Worm (Caenorhabditis elegans) whole organism, young adult: ENCODE results near the gene set-17.

ENCODE experiments used
- C06A6.2 ChIP-seq: fragments of 200-800 bp; sonication (Bioruptor generic); conservative IDR thresholded peaks from 2 replicates; pipeline ENCODE4 v1.3.6; 2022; ENCODE audit warnings: missing genetic modification characterization, missing compliant biosample characterization
- C17E4.6 ChIP-seq: fragments of 200-800 bp; sonication (Bioruptor generic); IDR thresholded peaks from 2 replicates; pipeline ENCODE4 v1.3.6; 2022; ENCODE audit warnings: missing genetic modification reagents, missing genetic modification characterization, missing compliant biosample characterization
- F37B4.10 ChIP-seq: fragments of 200-800 bp; sonication (Bioruptor generic); IDR thresholded peaks from 2 replicates; pipeline ENCODE4 v1.3.6; 2022; ENCODE audit warnings: missing genetic modification characterization, missing compliant biosample characterization
- F52B5.7 ChIP-seq: sonication (generic microtip); optimal IDR thresholded peaks from 2 replicates; lab custom pipeline; 2016; ENCODE audit warnings: mild to moderate bottlenecking, missing genetic modification characterization, missing compliant biosample characterization
- T26A5.8 ChIP-seq: sonication (generic microtip); optimal IDR thresholded peaks from 2 replicates; lab custom pipeline; 2016; ENCODE audit warnings: missing genetic modification characterization, missing compliant biosample characterization
- Y53F4B.3 ChIP-seq: fragments of 200-800 bp; sonication (Bioruptor generic); IDR thresholded peaks from 2 replicates; pipeline ENCODE4 v1.3.6; 2022; ENCODE audit warnings: missing genetic modification reagents, missing genetic modification characterization, missing compliant biosample characterization
- Y56A3A.18 ChIP-seq: fragments of 200-800 bp; sonication (Bioruptor generic); IDR thresholded peaks from 2 replicates; pipeline ENCODE4 v1.3.6; 2022; ENCODE audit warnings: missing genetic modification reagents, missing genetic modification characterization, missing compliant biosample characterization
- Y67H2A.10 ChIP-seq: fragments of 200-800 bp; sonication (Bioruptor generic); conservative IDR thresholded peaks from 2 replicates; pipeline ENCODE4 v1.3.6; 2022; ENCODE audit warnings: missing genetic modification reagents, missing genetic modification characterization, missing compliant biosample characterization
- Y79H2A.3 ChIP-seq: fragments of 200-800 bp; sonication (Bioruptor generic); conservative IDR thresholded peaks from 2 replicates; pipeline ENCODE4 v1.3.6; 2022; ENCODE audit warnings: missing genetic modification reagents, missing genetic modification characterization, missing compliant biosample characterization
- ZK185.1 ChIP-seq: sonication (generic microtip); optimal IDR thresholded peaks from 2 replicates; lab custom pipeline; 2016; ENCODE audit warnings: mild to moderate bottlenecking, missing genetic modification characterization, missing compliant biosample characterization; ENCODE audit not compliant: poor library complexity, severe bottlenecking
- akir-1 ChIP-seq: fragments of 200-800 bp; sonication (Bioruptor generic); optimal IDR thresholded peaks from 2 replicates; lab custom pipeline; 2018; ENCODE audit warnings: mild to moderate bottlenecking, missing genetic modification characterization, moderate library complexity, missing compliant biosample characterization
- attf-3 ChIP-seq: fragments of 200-800 bp; sonication (Bioruptor generic); conservative IDR thresholded peaks from 2 replicates; pipeline ENCODE4 v1.3.6; 2022; ENCODE audit warnings: missing genetic modification reagents, missing genetic modification characterization, missing compliant biosample characterization
- attf-6 ChIP-seq: fragments of 200-800 bp; sonication (Bioruptor generic); IDR thresholded peaks from 2 replicates; pipeline ENCODE4 v1.3.6; 2022; ENCODE audit warnings: missing genetic modification reagents, missing genetic modification characterization, missing compliant biosample characterization
- cebp-1 ChIP-seq, 2 experiments: fragments of 200-800 bp in 1 of 2; sonication (Bioruptor generic) in 1 of 2; sonication (generic microtip) in 1 of 2; IDR thresholded peaks in 1 of 2; optimal IDR thresholded peaks in 1 of 2; 2 replicates each; pipeline versions ENCODE4 v1.3.6 to Lab custom; 2017 to 2022; ENCODE audit warnings: missing compliant biosample characterization in 2 of 2, missing genetic modification characterization in 2 of 2, mild to moderate bottlenecking in 1 of 2, missing genetic modification reagents in 1 of 2, moderate library complexity in 1 of 2
- ceh-58 ChIP-seq: fragments of 200-800 bp; sonication (Bioruptor generic); IDR thresholded peaks from 2 replicates; pipeline ENCODE4 v1.3.6; 2022; ENCODE audit warnings: missing genetic modification characterization, missing compliant biosample characterization
- ceh-91 ChIP-seq: fragments of 200-800 bp; sonication (Bioruptor generic); IDR thresholded peaks from 2 replicates; pipeline ENCODE4 v1.3.6; 2022; ENCODE audit warnings: missing genetic modification reagents, missing genetic modification characterization, missing compliant biosample characterization
- chd-7 ChIP-seq: sonication (generic microtip); optimal IDR thresholded peaks from 2 replicates; lab custom pipeline; 2016; ENCODE audit warnings: mild to moderate bottlenecking, missing genetic modification characterization, moderate library complexity, missing compliant biosample characterization
- egl-18 ChIP-seq: fragments of 200-800 bp; sonication (Bioruptor generic); IDR thresholded peaks from 2 replicates; pipeline ENCODE4 v1.3.6; 2022; ENCODE audit warnings: missing genetic modification reagents, missing genetic modification characterization, missing compliant biosample characterization
- egl-44 ChIP-seq: fragments of 200-800 bp; sonication (Bioruptor generic); IDR thresholded peaks from 2 replicates; pipeline ENCODE4 v1.3.6; 2022; ENCODE audit warnings: missing genetic modification reagents, missing genetic modification characterization, missing compliant biosample characterization
- ekl-4 ChIP-seq: fragments of 200-800 bp; sonication (Bioruptor generic); IDR thresholded peaks from 2 replicates; pipeline ENCODE4 v1.3.6; 2022; ENCODE audit warnings: missing genetic modification reagents, missing genetic modification characterization, missing compliant biosample characterization
- fkh-3 ChIP-seq: sonication (generic microtip); optimal IDR thresholded peaks from 2 replicates; lab custom pipeline; 2016; ENCODE audit warnings: mild to moderate bottlenecking, missing genetic modification characterization, missing compliant biosample characterization
- gei-17 ChIP-seq: fragments of 200-800 bp; sonication (Bioruptor generic); optimal IDR thresholded peaks from 2 replicates; lab custom pipeline; 2018; ENCODE audit warnings: mild to moderate bottlenecking, missing genetic modification characterization, missing compliant biosample characterization
- hmg-1.2 ChIP-seq: fragments of 200-800 bp; sonication (Bioruptor generic); IDR thresholded peaks from 2 replicates; pipeline ENCODE4 v1.3.6; 2022; ENCODE audit warnings: missing genetic modification reagents, missing genetic modification characterization, missing compliant biosample characterization
- hrde-1 ChIP-seq: sonication (generic microtip); optimal IDR thresholded peaks from 2 replicates; lab custom pipeline; 2016; ENCODE audit warnings: missing genetic modification characterization, mild to moderate bottlenecking, missing compliant biosample characterization, moderate library complexity, missing genotype, missing genetic modification reagents, borderline replicate concordance
- hsf-1 ChIP-seq: fragments of 200-800 bp; sonication (Bioruptor generic); IDR thresholded peaks from 2 replicates; pipeline ENCODE4 v1.3.6; 2022; ENCODE audit warnings: missing genetic modification reagents, missing genetic modification characterization, missing compliant biosample characterization
- let-607 ChIP-seq, 2 experiments: fragments of 200-800 bp in 1 of 2; sonication (Bioruptor generic) in 1 of 2; sonication (generic microtip) in 1 of 2; optimal IDR thresholded peaks; 2 replicates each; lab custom pipeline; 2016 to 2018; ENCODE audit warnings: mild to moderate bottlenecking in 2 of 2, missing compliant biosample characterization in 2 of 2, missing genetic modification characterization in 2 of 2, moderate library complexity in 2 of 2, missing genotype in 1 of 2
- lsy-27 ChIP-seq: sonication (generic microtip); optimal IDR thresholded peaks from 2 replicates; lab custom pipeline; 2017; ENCODE audit warnings: missing genetic modification characterization, mild to moderate bottlenecking, missing compliant biosample characterization, antibody characterized with exemption, missing genotype, borderline replicate concordance; ENCODE audit not compliant: insufficient read depth
- madf-3 ChIP-seq: fragments of 200-800 bp; sonication (Bioruptor generic); IDR thresholded peaks from 2 replicates; pipeline ENCODE4 v1.3.6; 2022; ENCODE audit warnings: missing genetic modification reagents, missing genetic modification characterization, missing compliant biosample characterization
- madf-8 ChIP-seq: fragments of 200-800 bp; sonication (Bioruptor generic); conservative IDR thresholded peaks from 2 replicates; pipeline ENCODE4 v1.3.6; 2022; ENCODE audit warnings: missing genetic modification reagents, missing genetic modification characterization, missing compliant biosample characterization
- nhr-120 ChIP-seq: fragments of 200-800 bp; sonication (Bioruptor generic); IDR thresholded peaks from 2 replicates; pipeline ENCODE4 v1.3.6; 2022; ENCODE audit warnings: missing genetic modification characterization, missing compliant biosample characterization
- nhr-179 ChIP-seq: sonication (generic microtip); optimal IDR thresholded peaks from 2 replicates; lab custom pipeline; 2016; ENCODE audit warnings: mild to moderate bottlenecking, missing genetic modification characterization, missing compliant biosample characterization
- pbrm-1 ChIP-seq: fragments of 200-800 bp; sonication (Bioruptor generic); IDR thresholded peaks from 2 replicates; pipeline ENCODE4 v1.3.6; 2022; ENCODE audit warnings: missing genetic modification reagents, missing genetic modification characterization, missing compliant biosample characterization
- pha-4 ChIP-seq: fragments of 150-350 bp; sonication (generic microtip); optimal IDR thresholded peaks from 2 replicates; lab custom pipeline; 2014; ENCODE audit warnings: missing biosample characterization, missing genetic modification reagents, missing genetic modification characterization
- repo-1 ChIP-seq: sonication (generic microtip); optimal IDR thresholded peaks from 2 replicates; lab custom pipeline; 2017; ENCODE audit warnings: mild to moderate bottlenecking, missing genetic modification characterization, missing compliant biosample characterization
- rpc-1 ChIP-seq, 2 experiments: fragments of 150-350 bp in 1 of 2; sonication (generic microtip) in 1 of 2; optimal IDR thresholded peaks; 2 replicates each; lab custom pipeline; 2014 to 2018; ENCODE audit warnings: missing biosample characterization in 1 of 2, missing genetic modification characterization in 1 of 2, missing genetic modification reagents in 1 of 2, missing genotype in 1 of 2
- sdz-38 ChIP-seq: sonication (generic microtip); optimal IDR thresholded peaks from 2 replicates; lab custom pipeline; 2016; ENCODE audit warnings: missing genotype, missing genetic modification characterization, missing compliant biosample characterization
- sea-2 ChIP-seq: fragments of 200-800 bp; sonication (Bioruptor generic); IDR thresholded peaks from 2 replicates; pipeline ENCODE4 v1.3.6; 2022; ENCODE audit warnings: missing genetic modification characterization, missing compliant biosample characterization
- snpc-1.1 ChIP-seq: sonication (generic microtip); optimal IDR thresholded peaks from 2 replicates; lab custom pipeline; 2017; ENCODE audit warnings: missing genetic modification characterization, mild to moderate bottlenecking, missing compliant biosample characterization, antibody characterized with exemption, moderate library complexity, missing genotype, missing genetic modification reagents; ENCODE audit not compliant: insufficient read depth
- snpc-3.4 ChIP-seq: sonication (generic microtip); optimal IDR thresholded peaks from 2 replicates; lab custom pipeline; 2017; ENCODE audit warnings: missing genetic modification characterization, mild to moderate bottlenecking, missing compliant biosample characterization, antibody characterized with exemption, moderate library complexity, missing genotype, missing genetic modification reagents
- snpc-4 ChIP-seq, 5 experiments: fragments of 150-350 bp in 1 of 5; sonication (generic microtip) in 4 of 5; optimal IDR thresholded peaks; 2 replicates each; lab custom pipeline; 2014 to 2018; ENCODE audit warnings: missing genetic modification characterization in 5 of 5, missing biosample characterization in 3 of 5, antibody characterized with exemption in 2 of 5, mild to moderate bottlenecking in 2 of 5, missing compliant biosample characterization in 2 of 5, missing genotype in 2 of 5, moderate library complexity in 2 of 5, missing genetic modification reagents in 1 of 5
- tbx-9 ChIP-seq: sonication (generic microtip); optimal IDR thresholded peaks from 2 replicates; lab custom pipeline; 2016; ENCODE audit warnings: borderline replicate concordance, missing genetic modification characterization, inconsistent platforms, missing compliant biosample characterization
- xnd-1 ChIP-seq: sonication (generic microtip); optimal IDR thresholded peaks from 2 replicates; lab custom pipeline; 2016; ENCODE audit warnings: missing genotype, missing genetic modification reagents, missing genetic modification characterization, missing compliant biosample characterization
- zfh-2 ChIP-seq: fragments of 200-800 bp; sonication (Bioruptor generic); conservative IDR thresholded peaks from 2 replicates; pipeline ENCODE4 v1.3.6; 2022; ENCODE audit warnings: missing genetic modification reagents, missing genetic modification characterization, missing compliant biosample characterization
- zim-3 ChIP-seq: sonication (generic microtip); optimal IDR thresholded peaks from 2 replicates; lab custom pipeline; 2017; ENCODE audit warnings: mild to moderate bottlenecking, missing genetic modification characterization, moderate library complexity, missing compliant biosample characterization
- ztf-22 ChIP-seq: fragments of 200-800 bp; sonication (Bioruptor generic); optimal IDR thresholded peaks from 2 replicates; lab custom pipeline; 2018; ENCODE audit warnings: mild to moderate bottlenecking, missing genetic modification characterization, moderate library complexity, missing compliant biosample characterization
- ztf-3 ChIP-seq: fragments of 200-800 bp; sonication (Bioruptor generic); optimal IDR thresholded peaks from 2 replicates; lab custom pipeline; 2018; ENCODE audit warnings: mild to moderate bottlenecking, missing genetic modification characterization, missing compliant biosample characterization

set-17 gene

DNA sequence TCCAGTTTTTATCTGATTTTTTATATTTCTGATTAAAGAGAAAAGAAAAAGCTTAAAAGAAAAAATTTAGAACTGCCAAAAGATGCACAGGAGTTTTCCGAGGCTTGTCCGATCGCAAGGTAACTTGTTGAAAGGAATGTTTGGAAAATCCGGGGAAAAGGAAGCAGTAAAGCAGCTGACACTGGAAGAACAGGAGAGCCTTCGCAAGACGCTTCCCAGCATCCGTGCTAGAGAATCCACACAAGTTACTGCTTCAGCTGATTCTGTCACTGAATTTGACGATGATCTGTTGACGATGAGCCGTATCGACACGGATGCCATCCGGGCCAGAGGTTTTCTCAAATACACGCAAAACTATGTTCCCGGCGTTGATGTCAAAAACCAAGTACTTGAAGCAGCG lies 10.5 kb downstream of the set-17 start, which contains the start of gene mrpl-50 (continued):
- TF ChIP-seq nhr-179 (tag; lab: Kevin White, UChicago) (no peak), ceh-91 (GFP tag; lab: Robert Waterston, UW) (no peak), lsy-27 (tag; lab: Kevin White, UChicago) (no peak), Y79H2A.3 (GFP tag; lab: Robert Waterston, UW) (no peak), Y53F4B.3 (GFP tag; lab: Robert Waterston, UW) (no peak), chd-7 (tag; lab: Kevin White, UChicago) (peak; percentile 9), snpc-4 (GFP tag; optimal IDR thresholded peaks at IDR 0.05; lab: Kevin White, UChicago) (no peak), snpc-4 (tag; optimal IDR thresholded peaks at IDR 0.05; lab: Kevin White, UChicago) (no peak), ZK185.1 (tag; lab: Kevin White, UChicago) (no peak), sdz-38 (tag; lab: Kevin White, UChicago) (no peak), let-607 (tag; optimal IDR thresholded peaks at IDR 0.05; lab: Kevin White, UChicago) (no peak), madf-8 (GFP tag; lab: Robert Waterston, UW) (no peak), tbx-9 (tag; lab: Kevin White, UChicago) (no peak), pbrm-1 (GFP tag; lab: Robert Waterston, UW) (no peak), repo-1 (tag; lab: Kevin White, UChicago) (peak; percentile 59), T26A5.8 (peak; percentile 31), snpc-3.4 (tag; lab: Kevin White, UChicago) (no peak), sea-2 (GFP tag; lab: Robert Waterston, UW) (no peak), ztf-3 (GFP tag; lab: Kevin White, UChicago) (no peak), pha-4 (no peak), akir-1 (GFP tag; lab: Kevin White, UChicago) (no peak), gei-17 (GFP tag; lab: Kevin White, UChicago) (no peak), xnd-1 (no peak), nhr-120 (GFP tag; lab: Robert Waterston, UW) (no peak), Y67H2A.10 (no peak), fkh-3 (tag; lab: Kevin White, UChicago) (no peak), zim-3 (no peak), ekl-4 (GFP tag; lab: Robert Waterston, UW) (peak; percentile 50), hsf-1 (GFP tag; lab: Robert Waterston, UW) (0 out of 2 replicates have a peak, but pooled peaks have one; percentile 21), attf-3 (no peak), rpc-1 (optimal IDR thresholded peaks at IDR 0.05; lab: Kevin White, UChicago) (no peak), rpc-1 (tag; optimal IDR thresholded peaks at IDR 0.05; lab: Kevin White, UChicago) (no peak), hrde-1 (tag; lab: Kevin White, UChicago) (no peak), attf-6 (GFP tag; lab: Robert Waterston, UW) (no peak), hmg-1.2 (GFP tag; lab: Robert Waterston, UW) (no peak), C06A6.2 (GFP tag; lab: Robert Waterston, UW) (no peak), ztf-22 (GFP tag; lab: Kevin White, UChicago) (no peak), snpc-1.1 (tag; lab: Kevin White, UChicago) (peak; percentile 33), egl-18 (GFP tag; lab: Robert Waterston, UW) (no peak), zfh-2 (GFP tag; lab: Robert Waterston, UW) (peak; percentile 29; the same call in 1 of the 2 replicates), Y56A3A.18 (GFP tag; lab: Robert Waterston, UW) (peak; percentile 36; the same call in 1 of the 2 replicates), madf-3 (GFP tag; lab: Robert Waterston, UW) (peak; percentile 71), cebp-1 (GFP tag; IDR thresholded peaks at IDR 0.05; lab: Robert Waterston, UW) (no peak), cebp-1 (tag; optimal IDR thresholded peaks at IDR 0.05; lab: Kevin White, UChicago) (peak; percentile 20), C17E4.6 (GFP tag; lab: Robert Waterston, UW) (no peak), F37B4.10 (GFP tag; lab: Robert Waterston, UW) (no peak), egl-44 (GFP tag; lab: Robert Waterston, UW) (no peak), F52B5.7 (peak; percentile 13), ceh-58 (GFP tag; lab: Robert Waterston, UW) (no peak)
